Fruit fly (Drosophila melanogaster) Kc167 (cell line): ENCODE measurements around the gene CG31115.

ENCODE experiments used
- Myc ChIP-seq: fragments of >200 bp; optimal IDR thresholded peaks from 2 replicates; lab custom pipeline; 2017; ENCODE audit warnings: missing external identifiers
- Sin3A ChIP-seq: fragments of >200 bp; optimal IDR thresholded peaks from 2 replicates; lab custom pipeline; 2018; ENCODE audit warnings: missing external identifiers
- h ChIP-seq: fragments of >200 bp; optimal IDR thresholded peaks from 3 replicates; lab custom pipeline; 2018; ENCODE audit warnings: missing external identifiers
- insv ChIP-seq: fragments of >200 bp; optimal IDR thresholded peaks from 3 replicates; lab custom pipeline; 2018; ENCODE audit warnings: missing external identifiers
- psq ChIP-seq: fragments of >200 bp; optimal IDR thresholded peaks from 2 replicates; lab custom pipeline; 2017; ENCODE audit warnings: missing external identifiers
- ttk ChIP-seq: sonication (Bioruptor generic); optimal IDR thresholded peaks from 2 replicates; lab custom pipeline; 2017; ENCODE audit warnings: missing external identifiers

Gene CG31115

dm6 chr3R:25050649-25051048, 13.9 kb downstream of the CG31115 start:
- TF ChIP-seq Myc = no peak

- TF ChIP-seq psq (lab: Kevin White, UChicago) (no peak), ttk (lab: Kevin White, UChicago) (no peak), Myc (no peak), insv (no peak), Sin3A (lab: Kevin White, UChicago) (no peak)
These were observed 14.8 kb downstream of the CG31115 start for dm6 chr3R:25051441-25052097.

- no peak for TF ChIP-seq insv
- no peak for TF ChIP-seq h
- TF ChIP-seq Myc = no peak
These were observed 17.9 kb downstream of the CG31115 start, which contains the start of gene CG31109 for dm6 chr3R:25054451-25055188. CG31109 (minus strand) TSS chr3R:25054653.

DNA sequence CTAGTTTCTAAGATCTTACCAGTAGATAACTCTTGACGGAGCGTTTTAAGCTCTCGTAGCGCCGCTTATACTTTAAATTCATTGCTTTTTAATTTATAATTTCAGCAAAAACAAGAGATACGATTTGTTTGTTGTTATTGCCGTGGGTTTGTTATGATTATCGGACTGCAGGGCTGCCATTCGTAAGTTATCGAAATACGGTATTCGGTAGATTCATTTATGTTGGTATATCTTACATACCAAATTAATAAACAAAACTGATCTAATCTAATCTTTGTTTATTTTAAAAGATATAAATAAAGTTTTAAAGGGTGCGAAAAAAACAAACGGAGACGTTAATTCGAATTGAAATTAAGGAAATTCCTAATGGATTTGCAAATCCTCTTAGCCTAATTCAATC, 19.3 kb downstream of the CG31115 start, which contains the start of the genes CG31111 and stac:
Gene CG31111, minus strand, starts transcription at position 162 of the 400 bp plus-strand sequence.
Gene stac, plus strand, starts transcription at position 271 of the 400 bp plus-strand sequence.
- TF ChIP-seq Myc = no peak
- TF ChIP-seq psq (lab: Kevin White, UChicago) = no peak
- TF ChIP-seq ttk (lab: Kevin White, UChicago) = no peak

dm6 chr3R:25056488-25057157, 19.9 kb downstream of the CG31115 start:
- TF ChIP-seq ttk (lab: Kevin White, UChicago) (no peak), psq (lab: Kevin White, UChicago) (no peak), insv (no peak), Myc (no peak), Sin3A (lab: Kevin White, UChicago) (no peak), h (no peak)

DNA sequence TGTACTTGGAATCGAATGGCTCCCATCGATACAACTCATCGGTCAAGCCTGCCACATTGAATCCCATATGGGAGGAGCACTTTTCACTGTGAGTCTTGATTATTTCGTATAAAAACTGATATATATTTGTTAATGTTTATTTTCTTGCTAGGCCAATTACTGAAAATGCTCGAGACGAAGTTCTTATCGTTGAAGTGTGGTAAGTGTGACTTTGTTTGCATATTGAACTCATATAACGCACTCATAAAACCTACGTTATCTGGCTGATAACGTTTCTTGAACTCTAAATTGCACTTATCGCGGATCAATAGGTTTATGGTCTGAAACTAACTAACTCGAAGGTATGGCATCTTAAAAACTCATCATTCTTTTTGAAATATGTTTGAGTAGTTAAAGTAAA, 23.7 kb downstream of the CG31115 start:
- TF ChIP-seq psq (lab: Kevin White, UChicago) (no peak), insv (no peak), Sin3A (lab: Kevin White, UChicago) (no peak)

DNA sequence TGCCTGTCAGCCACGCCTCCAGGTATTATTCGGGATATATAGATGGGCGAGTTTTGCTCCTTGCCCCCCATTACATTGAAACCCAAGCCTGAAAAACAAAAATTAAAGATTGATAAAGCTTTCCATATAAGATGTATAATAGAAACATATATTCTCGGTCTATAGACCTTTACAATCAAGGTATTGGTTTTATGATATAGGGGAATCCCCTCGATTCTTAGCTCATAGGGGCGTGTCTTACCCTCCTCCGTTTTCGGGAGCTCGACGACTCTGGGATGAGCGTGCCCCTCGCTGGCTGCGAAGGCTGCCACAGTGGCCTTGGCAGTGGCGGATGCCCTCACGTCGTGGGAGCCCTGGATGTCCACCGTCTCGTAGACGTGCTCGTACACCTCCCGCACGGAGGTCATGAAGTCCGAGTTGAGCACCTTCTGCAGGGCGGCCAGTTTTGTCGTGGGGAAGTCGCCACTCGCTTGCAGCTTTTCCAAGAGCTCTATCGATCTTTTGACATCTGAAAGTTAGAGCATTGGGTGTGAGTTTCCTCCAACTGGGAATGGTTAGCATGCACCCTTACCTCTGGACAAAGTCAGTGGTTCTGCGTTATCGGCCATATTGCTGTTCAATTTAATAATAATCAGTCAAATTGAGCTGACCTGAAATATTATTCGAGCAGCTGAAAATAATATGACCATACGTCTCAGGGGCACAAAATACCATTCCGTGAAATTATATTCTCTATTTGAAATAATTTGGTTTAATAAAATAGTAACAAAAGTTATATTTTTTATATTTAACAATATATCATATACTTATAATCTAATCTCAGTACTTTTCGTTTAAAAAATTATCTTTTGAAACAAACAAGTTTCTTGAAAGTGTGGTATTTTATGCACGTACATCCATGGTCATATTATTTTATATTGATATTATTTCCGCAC, 28.4 kb downstream of the CG31115 start, which contains the start of the genes veli and PQBP1:
Gene veli, minus strand, starts transcription at position 685 of the 935 bp plus-strand sequence.
Gene PQBP1, plus strand, starts transcription at position 885 of the 935 bp plus-strand sequence.
- TF ChIP-seq h (no peak), insv (no peak), ttk (lab: Kevin White, UChicago) (no peak), Sin3A (lab: Kevin White, UChicago) (no peak), psq (lab: Kevin White, UChicago) (no peak), Myc (no peak)

- TF ChIP-seq psq (lab: Kevin White, UChicago) = no peak
- no peak for TF ChIP-seq Myc
- no peak for TF ChIP-seq h
- TF ChIP-seq ttk (lab: Kevin White, UChicago) = no peak
- TF ChIP-seq insv = no peak
- no peak for TF ChIP-seq Sin3A (lab: Kevin White, UChicago)
These were observed 30.1 kb downstream of the CG31115 start for dm6 chr3R:25066856-25067255.

- TF ChIP-seq ttk (lab: Kevin White, UChicago) = no peak
- TF ChIP-seq Sin3A (lab: Kevin White, UChicago) = no peak
- TF ChIP-seq insv = no peak
- no peak for TF ChIP-seq h
- TF ChIP-seq psq (lab: Kevin White, UChicago) = no peak
These were observed 32.8 kb downstream of the CG31115 start, which contains the start of the genes Stt3B and CG11839 for dm6 chr3R:25069569-25069968. Stt3B (minus strand) TSS chr3R:25069637. CG11839 (plus strand) TSS chr3R:25069927.

DNA sequence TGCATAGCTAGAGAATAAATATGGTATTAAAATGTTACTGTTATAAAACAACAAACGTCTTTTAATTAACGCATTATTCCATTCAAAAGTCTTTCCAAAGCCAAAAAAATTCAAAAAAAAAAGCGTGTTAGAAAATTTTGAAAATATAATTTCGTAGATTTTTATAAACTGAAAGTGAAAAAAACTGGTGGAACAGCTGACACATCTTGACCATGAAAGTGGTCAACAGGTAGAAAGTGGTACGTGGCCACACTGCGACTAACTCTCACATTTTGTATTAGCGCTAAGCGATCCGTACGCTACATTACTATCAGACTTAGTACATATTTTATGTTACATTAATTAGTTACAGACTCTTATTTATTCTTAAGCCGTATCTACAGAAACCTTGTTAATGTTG, 34.1 kb downstream of the CG31115 start, which contains the start of gene CG11836:
Gene CG11836, plus strand, starts transcription at position 256 of the 400 bp plus-strand sequence.
- TF ChIP-seq Myc (no peak), h (no peak), psq (lab: Kevin White, UChicago) (no peak), ttk (lab: Kevin White, UChicago) (no peak), Sin3A (lab: Kevin White, UChicago) (no peak), insv (no peak)

- TF ChIP-seq h (no peak), Myc (no peak), Sin3A (lab: Kevin White, UChicago) (no peak)
These were observed 37.8 kb downstream of the CG31115 start, which contains the start of the genes shams and CG11920 for dm6 chr3R:25074558-25074964. shams (minus strand) TSS chr3R:25074607. CG11920 (plus strand) TSS chr3R:25074877.
